Worm (Caenorhabditis elegans): ENCODE data around the gene lido-15.

Gene lido-15

DNA sequence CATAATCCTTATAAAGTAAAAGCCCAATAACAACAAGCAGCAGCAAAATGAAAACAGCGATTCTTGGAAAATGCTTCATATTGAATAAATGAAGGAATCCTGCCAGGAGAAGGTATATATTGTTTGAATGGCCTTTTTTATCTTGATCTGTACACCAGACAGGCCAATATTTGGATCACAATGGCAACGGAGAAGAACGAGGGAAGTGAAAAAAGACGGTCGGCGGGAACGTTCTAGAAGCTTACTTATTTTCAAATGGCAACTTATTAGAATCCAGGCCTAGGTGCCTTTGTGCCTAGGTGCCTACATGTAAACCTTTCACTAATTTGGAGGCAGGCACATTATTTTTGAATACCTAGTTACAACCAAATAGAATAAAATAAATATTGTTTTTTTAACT, 15.7 kb downstream of the lido-15 start, which contains the start of gene F54D10.8:
Gene F54D10.8, minus strand, starts transcription at position 101 of the 400 bp plus-strand sequence.
- TF ChIP-seq mep-1 (tag; optimal IDR thresholded peaks at IDR 0.05) (no peak), nhr-12 (tag; optimal IDR thresholded peaks at IDR 0.05) (no peak), unc-62 (GFP tag; optimal IDR thresholded peaks at IDR 0.05) (no peak), mab-5 (tag; optimal IDR thresholded peaks at IDR 0.05) (no peak), bed-3 (GFP tag; optimal IDR thresholded peaks at IDR 0.05) (no peak), blmp-1 (tag; optimal IDR thresholded peaks at IDR 0.05) (no peak), M03D4.4 (tag; optimal IDR thresholded peaks at IDR 0.05) (no peak), nhr-2 (tag; optimal IDR thresholded peaks at IDR 0.05) (no peak), drap-1 (GFP tag; optimal IDR thresholded peaks at IDR 0.05) (no peak), sptf-1 (tag; optimal IDR thresholded peaks at IDR 0.05) (no peak), nhr-28 (tag; optimal IDR thresholded peaks at IDR 0.05) (no peak), ceh-43 (GFP tag; optimal IDR thresholded peaks at IDR 0.05) (no peak), ceh-39 (tag; optimal IDR thresholded peaks at IDR 0.05) (no peak)

- TF ChIP-seq mls-2 (tag; optimal IDR thresholded peaks at IDR 0.05) (no peak), ztf-11 (tag; optimal IDR thresholded peaks at IDR 0.05) (no peak), ceh-43 (GFP tag; optimal IDR thresholded peaks at IDR 0.05) (no peak), nhr-76 (tag; optimal IDR thresholded peaks at IDR 0.05) (no peak), mep-1 (tag; optimal IDR thresholded peaks at IDR 0.05) (no peak), ceh-83 (GFP tag; optimal IDR thresholded peaks at IDR 0.05) (no peak), cnd-1 (tag; optimal IDR thresholded peaks at IDR 0.05) (no peak), snpc-4 (tag; optimal IDR thresholded peaks at IDR 0.05) (no peak), tbx-8 (GFP tag; optimal IDR thresholded peaks at IDR 0.05) (no peak), lsy-2 (tag; optimal IDR thresholded peaks at IDR 0.05) (no peak), unc-120 (tag; optimal IDR thresholded peaks at IDR 0.05; ENCODE audit: poor library complexity, severe bottlenecking) (no peak), drap-1 (GFP tag; optimal IDR thresholded peaks at IDR 0.05) (no peak)
Observed at ce11 chrII:3829623-3830022, 17.5 kb downstream of the lido-15 start.

- no peak for TF ChIP-seq mab-5 (tag; optimal IDR thresholded peaks at IDR 0.05)
- TF ChIP-seq mls-2 (tag; optimal IDR thresholded peaks at IDR 0.05): no peak
- no peak for TF ChIP-seq ceh-83 (GFP tag; optimal IDR thresholded peaks at IDR 0.05)
- TF ChIP-seq zip-8 (tag; optimal IDR thresholded peaks at IDR 0.05): no peak
- TF ChIP-seq pha-4 (tag; optimal IDR thresholded peaks at IDR 0.05): no peak
- no peak for TF ChIP-seq lin-32 (GFP tag; optimal IDR thresholded peaks at IDR 0.05)
- no peak for TF ChIP-seq elt-3 (tag; optimal IDR thresholded peaks at IDR 0.05)
- TF ChIP-seq tbx-8 (GFP tag; optimal IDR thresholded peaks at IDR 0.05): no peak
- TF ChIP-seq sem-2 (GFP tag; optimal IDR thresholded peaks at IDR 0.05): no peak
- TF ChIP-seq ztf-11 (tag; optimal IDR thresholded peaks at IDR 0.05): no peak
Observed at ce11 chrII:3832383-3832782, 20.3 kb downstream of the lido-15 start, which contains the start of gene F54D10.9. F54D10.9 (minus strand) TSS chrII:3832483.

DNA sequence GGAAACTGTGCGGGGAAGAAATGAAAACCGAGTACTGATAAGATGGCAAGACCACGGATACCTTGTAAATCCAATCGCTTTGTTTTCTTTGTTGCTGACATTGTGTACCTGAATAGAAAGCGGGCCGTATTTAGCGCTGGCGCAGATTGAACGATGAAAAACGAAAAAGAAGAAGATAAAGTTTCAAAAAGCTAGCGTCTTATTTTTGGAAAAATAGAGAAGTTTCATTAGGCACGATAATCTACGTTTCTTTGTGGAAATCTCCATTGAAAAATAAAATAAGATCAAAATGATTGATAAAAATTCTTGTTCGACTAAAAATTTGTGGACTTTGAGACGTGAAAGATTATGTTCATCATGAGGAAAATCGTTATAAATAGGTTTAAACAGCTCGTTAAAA, 23.8 kb downstream of the lido-15 start, which contains the start of gene oac-4:
Gene oac-4, minus strand, starts transcription at position 101 of the 400 bp plus-strand sequence.
- TF ChIP-seq lin-32 (GFP tag; optimal IDR thresholded peaks at IDR 0.05) (no peak), unc-39 (tag; optimal IDR thresholded peaks at IDR 0.05) (no peak), pha-4 (tag; optimal IDR thresholded peaks at IDR 0.05) (no peak), zip-8 (tag; optimal IDR thresholded peaks at IDR 0.05) (no peak), mab-5 (tag; optimal IDR thresholded peaks at IDR 0.05) (no peak), nhr-237 (tag; optimal IDR thresholded peaks at IDR 0.05) (no peak), snpc-4 (tag; optimal IDR thresholded peaks at IDR 0.05) (no peak), drap-1 (GFP tag; optimal IDR thresholded peaks at IDR 0.05) (no peak), unc-120 (tag; optimal IDR thresholded peaks at IDR 0.05; ENCODE audit: poor library complexity, severe bottlenecking) (no peak), ceh-43 (GFP tag; optimal IDR thresholded peaks at IDR 0.05) (no peak), sptf-1 (tag; optimal IDR thresholded peaks at IDR 0.05) (no peak), nhr-2 (tag; optimal IDR thresholded peaks at IDR 0.05) (no peak), ham-2 (GFP tag; optimal IDR thresholded peaks at IDR 0.05) (no peak), sem-2 (GFP tag; optimal IDR thresholded peaks at IDR 0.05) (no peak), cnd-1 (tag; optimal IDR thresholded peaks at IDR 0.05) (no peak), flh-1 (GFP tag; optimal IDR thresholded peaks at IDR 0.05) (no peak), mep-1 (tag; optimal IDR thresholded peaks at IDR 0.05) (no peak), ztf-11 (tag; optimal IDR thresholded peaks at IDR 0.05) (no peak)

ce11 chrII:3839562-3839961, 27.5 kb downstream of the lido-15 start, which contains the start of gene C17A2.4:
C17A2.4 (plus strand) TSS chrII:3839862.
- TF ChIP-seq sem-2 (GFP tag; optimal IDR thresholded peaks at IDR 0.05): no peak
- TF ChIP-seq nhr-12 (tag; optimal IDR thresholded peaks at IDR 0.05): no peak
- TF ChIP-seq unc-39 (tag; optimal IDR thresholded peaks at IDR 0.05): no peak
- TF ChIP-seq blmp-1 (tag; optimal IDR thresholded peaks at IDR 0.05): no peak
- no peak for TF ChIP-seq nhr-237 (tag; optimal IDR thresholded peaks at IDR 0.05)
- TF ChIP-seq sptf-1 (tag; optimal IDR thresholded peaks at IDR 0.05): no peak
- TF ChIP-seq mep-1 (tag; optimal IDR thresholded peaks at IDR 0.05): no peak
- TF ChIP-seq cnd-1 (tag; optimal IDR thresholded peaks at IDR 0.05): no peak
